Worm (Caenorhabditis elegans) whole organism, midembryonic: ENCODE results near the gene F15D4.4.

Experiments
- T22C8.4 ChIP-seq: fragments of 200-800 bp; sonication (Bioruptor generic); IDR thresholded peaks from 2 replicates; pipeline ENCODE4 v1.3.6; 2022; ENCODE audit warnings: missing genetic modification characterization, missing compliant biosample characterization
- cog-1 ChIP-seq: sonication (generic microtip); optimal IDR thresholded peaks from 2 replicates; lab custom pipeline; 2016; ENCODE audit warnings: missing genetic modification characterization, missing compliant biosample characterization
- flt-1 ChIP-seq: fragments of 200-800 bp; sonication (Bioruptor generic); IDR thresholded peaks from 2 replicates; pipeline ENCODE4 v1.3.6; 2022; ENCODE audit warnings: missing genetic modification characterization, missing compliant biosample characterization
- klf-2 ChIP-seq: fragments of 200-800 bp; sonication (Bioruptor generic); conservative IDR thresholded peaks from 2 replicates; pipeline ENCODE4 v1.3.6; 2022; ENCODE audit warnings: missing genetic modification reagents, missing genetic modification characterization, missing compliant biosample characterization
- med-1 ChIP-seq: sonication (generic microtip); optimal IDR thresholded peaks from 2 replicates; lab custom pipeline; 2017; ENCODE audit warnings: missing genetic modification characterization, mild to moderate bottlenecking, missing compliant biosample characterization, antibody characterized with exemption, missing genetic modification reagents; ENCODE audit not compliant: insufficient read depth
- ref-1 ChIP-seq: fragments of 200-800 bp; sonication (Bioruptor generic); conservative IDR thresholded peaks from 2 replicates; pipeline ENCODE4 v1.3.6; 2022; ENCODE audit warnings: missing genetic modification reagents, missing genetic modification characterization, missing compliant biosample characterization
- tab-1 ChIP-seq: fragments of 200-800 bp; sonication (Bioruptor generic); IDR thresholded peaks from 2 replicates; pipeline ENCODE4 v1.3.6; 2022; ENCODE audit warnings: missing genetic modification characterization, missing compliant biosample characterization
- ztf-23 ChIP-seq: fragments of 200-800 bp; sonication (Bioruptor generic); IDR thresholded peaks from 2 replicates; pipeline ENCODE4 v1.3.6; 2022; ENCODE audit warnings: missing genetic modification reagents, missing genetic modification characterization, missing compliant biosample characterization
- ztf-29 ChIP-seq: fragments of 200-800 bp; sonication (Bioruptor generic); IDR thresholded peaks from 2 replicates; pipeline ENCODE4 v1.3.6; 2022; ENCODE audit warnings: missing genetic modification reagents, missing genetic modification characterization, missing compliant biosample characterization

The F15D4.4 gene

ce11 chrII:13278716-13279115 is 35.8 kb upstream of the F15D4.4 start:
- TF ChIP-seq flt-1 (no peak), T22C8.4 (GFP tag; lab: Robert Waterston, UW) (no peak), med-1 (GFP tag; lab: Kevin White, UChicago) (no peak), ztf-29 (no peak), cog-1 (no peak), ztf-23 (GFP tag; lab: Robert Waterston, UW) (no peak), tab-1 (GFP tag; lab: Robert Waterston, UW) (no peak), klf-2 (GFP tag; lab: Robert Waterston, UW) (no peak), ref-1 (GFP tag; lab: Robert Waterston, UW) (no peak)

ce11 chrII:13278214-13278613 is 35.3 kb upstream of the F15D4.4 start:
- TF ChIP-seq cog-1 = no peak
- TF ChIP-seq ref-1 (GFP tag; lab: Robert Waterston, UW) = no peak
- no peak for TF ChIP-seq flt-1
- no peak for TF ChIP-seq T22C8.4 (GFP tag; lab: Robert Waterston, UW)
- TF ChIP-seq ztf-29 = no peak
- no peak for TF ChIP-seq ztf-23 (GFP tag; lab: Robert Waterston, UW)
- no peak for TF ChIP-seq klf-2 (GFP tag; lab: Robert Waterston, UW)
- no peak for TF ChIP-seq tab-1 (GFP tag; lab: Robert Waterston, UW)
- TF ChIP-seq med-1 (GFP tag; lab: Kevin White, UChicago) = no peak

ce11 chrII:13270776-13271175 is 27.9 kb upstream of the F15D4.4 start, which contains the start of gene Y48C3A.5:
Gene Y48C3A.5 (plus strand): TSS chrII:13271076.
- TF ChIP-seq ztf-23 (GFP tag; lab: Robert Waterston, UW) (no peak), klf-2 (GFP tag; lab: Robert Waterston, UW) (no peak), med-1 (GFP tag; lab: Kevin White, UChicago) (no peak), cog-1 (no peak), ref-1 (GFP tag; lab: Robert Waterston, UW) (no peak), ztf-29 (no peak), T22C8.4 (GFP tag; lab: Robert Waterston, UW) (no peak), flt-1 (no peak), tab-1 (GFP tag; lab: Robert Waterston, UW) (no peak)

ce11 chrII:13267305-13267704 is 24.4 kb upstream of the F15D4.4 start:
- TF ChIP-seq ztf-23 (GFP tag; lab: Robert Waterston, UW) (no peak), ref-1 (GFP tag; lab: Robert Waterston, UW) (no peak), tab-1 (GFP tag; lab: Robert Waterston, UW) (no peak), klf-2 (GFP tag; lab: Robert Waterston, UW) (no peak), med-1 (GFP tag; lab: Kevin White, UChicago) (no peak), ztf-29 (no peak), cog-1 (no peak), flt-1 (no peak), T22C8.4 (GFP tag; lab: Robert Waterston, UW) (no peak)

ce11 chrII:13260540-13260939 is 17.6 kb upstream of the F15D4.4 start:
- TF ChIP-seq cog-1 (no peak), ztf-29 (no peak), flt-1 (no peak), ztf-23 (GFP tag; lab: Robert Waterston, UW) (no peak), T22C8.4 (GFP tag; lab: Robert Waterston, UW) (no peak), ref-1 (GFP tag; lab: Robert Waterston, UW) (no peak), klf-2 (GFP tag; lab: Robert Waterston, UW) (no peak), med-1 (GFP tag; lab: Kevin White, UChicago) (no peak), tab-1 (GFP tag; lab: Robert Waterston, UW) (no peak)

ce11 chrII:13255291-13255690 is 12.4 kb upstream of the F15D4.4 start:
- TF ChIP-seq flt-1 = no peak
- TF ChIP-seq cog-1 = no peak
- TF ChIP-seq ztf-23 (GFP tag; lab: Robert Waterston, UW) = no peak

- TF ChIP-seq cog-1 (no peak), ztf-29 (no peak), ztf-23 (GFP tag; lab: Robert Waterston, UW) (no peak), klf-2 (GFP tag; lab: Robert Waterston, UW) (no peak), tab-1 (GFP tag; lab: Robert Waterston, UW) (no peak), ref-1 (GFP tag; lab: Robert Waterston, UW) (no peak)
Observed at ce11 chrII:13248886-13249285, 6.0 kb upstream of the F15D4.4 start, which contains the start of gene F15D4.6. Gene F15D4.6 (plus strand): TSS chrII:13249186.

- TF ChIP-seq ztf-23 (GFP tag; lab: Robert Waterston, UW) (no peak), ztf-29 (no peak), cog-1 (no peak), tab-1 (GFP tag; lab: Robert Waterston, UW) (no peak), med-1 (GFP tag; lab: Kevin White, UChicago) (no peak), T22C8.4 (GFP tag; lab: Robert Waterston, UW) (no peak), klf-2 (GFP tag; lab: Robert Waterston, UW) (no peak), flt-1 (no peak), ref-1 (GFP tag; lab: Robert Waterston, UW) (no peak)
Observed at ce11 chrII:13245076-13245475, 2.2 kb upstream of the F15D4.4 start, which contains the start of gene F15D4.5. Gene F15D4.5 (plus strand): TSS chrII:13245376.

- no peak for TF ChIP-seq cog-1
- no peak for TF ChIP-seq ztf-23 (GFP tag; lab: Robert Waterston, UW)
Observed at ce11 chrII:13239593-13239992, 3.3 kb downstream of the F15D4.4 start.

- no peak for TF ChIP-seq tab-1 (GFP tag; lab: Robert Waterston, UW)
- TF ChIP-seq cog-1 = no peak
- TF ChIP-seq ztf-23 (GFP tag; lab: Robert Waterston, UW) = no peak
- no peak for TF ChIP-seq med-1 (GFP tag; lab: Kevin White, UChicago)
- TF ChIP-seq ztf-29 = no peak
- no peak for TF ChIP-seq T22C8.4 (GFP tag; lab: Robert Waterston, UW)
- no peak for TF ChIP-seq klf-2 (GFP tag; lab: Robert Waterston, UW)
- no peak for TF ChIP-seq ref-1 (GFP tag; lab: Robert Waterston, UW)
- no peak for TF ChIP-seq flt-1
Observed at ce11 chrII:13237829-13238404, 5.0 kb downstream of the F15D4.4 start, which contains the start of gene romo-1. Gene romo-1 (minus strand): TSS chrII:13237907.
